Fruit fly (Drosophila melanogaster) whole organism, embryonic: Measurements from ENCODE around the gene Hs2st.

Experiments
- Asciz ChIP-seq: fragments of 200-800 bp; sonication (Bioruptor generic); optimal IDR thresholded peaks from 2 replicates; lab custom pipeline; 2017; ENCODE audit warnings: missing biosample characterization, mild to moderate bottlenecking, missing genetic modification characterization, missing genetic modification reagents
- B-H2 ChIP-seq: fragments of 200-800 bp; sonication (Bioruptor generic); optimal IDR thresholded peaks from 2 replicates; lab custom pipeline; 2018; ENCODE audit warnings: missing biosample characterization, mild to moderate bottlenecking, missing genetic modification characterization
- C15 ChIP-seq: fragments of 200-800 bp; sonication (Bioruptor generic); IDR thresholded peaks from 3 replicates; pipeline ENCODE4 v1.3.6; 2022; ENCODE audit warnings: missing biosample characterization, missing genetic modification characterization
- CG11093 ChIP-seq: fragments of 200-800 bp; sonication (Bioruptor generic); IDR thresholded peaks from 3 replicates; pipeline ENCODE4 v1.3.6; 2022; ENCODE audit warnings: missing biosample characterization, missing genetic modification characterization
- CG11398 ChIP-seq: fragments of 200-800 bp; sonication (Bioruptor generic); optimal IDR thresholded peaks from 2 replicates; lab custom pipeline; 2016; ENCODE audit warnings: missing biosample characterization, missing genetic modification characterization
- CG11695 ChIP-seq: fragments of 200-800 bp; sonication (Bioruptor generic); IDR thresholded peaks from 3 replicates; pipeline ENCODE4 v1.3.6; 2022; ENCODE audit warnings: missing biosample characterization, missing genetic modification characterization
- CG12391 ChIP-seq: fragments of 200-800 bp; sonication (Bioruptor generic); optimal IDR thresholded peaks from 3 replicates; lab custom pipeline; 2018; ENCODE audit warnings: missing biosample characterization, mild to moderate bottlenecking, missing genetic modification characterization, moderate library complexity
- CG13296 ChIP-seq: fragments of 200-800 bp; sonication (Bioruptor generic); optimal IDR thresholded peaks from 3 replicates; lab custom pipeline; 2018; ENCODE audit warnings: missing biosample characterization, mild to moderate bottlenecking, missing genetic modification characterization
- CG13624 ChIP-seq: fragments of 200-800 bp; sonication (Bioruptor generic); optimal IDR thresholded peaks from 2 replicates; lab custom pipeline; 2016; ENCODE audit warnings: missing biosample characterization, missing genetic modification characterization
- CG13775 ChIP-seq: fragments of 200-800 bp; sonication (Bioruptor generic); optimal IDR thresholded peaks from 3 replicates; lab custom pipeline; 2017; ENCODE audit warnings: missing biosample characterization, mild to moderate bottlenecking, missing genetic modification characterization
- CG18764 ChIP-seq: fragments of 200-800 bp; sonication (Bioruptor generic); optimal IDR thresholded peaks from 3 replicates; lab custom pipeline; 2016; ENCODE audit warnings: missing biosample characterization, missing genetic modification characterization
- CG6272 ChIP-seq: fragments of 200-800 bp; sonication (Bioruptor generic); IDR thresholded peaks from 2 replicates; pipeline ENCODE4 v1.3.6; 2022; ENCODE audit warnings: missing biosample characterization, missing genetic modification characterization
- CG6765 ChIP-seq: fragments of 200-800 bp; sonication (Bioruptor generic); optimal IDR thresholded peaks from 3 replicates; lab custom pipeline; 2017; ENCODE audit warnings: missing biosample characterization, mild to moderate bottlenecking, missing genetic modification characterization
- CG6791 ChIP-seq: fragments of 200-800 bp; sonication (Bioruptor generic); IDR thresholded peaks from 3 replicates; pipeline ENCODE4 v1.3.6; 2022; ENCODE audit warnings: missing biosample characterization, missing genetic modification characterization; ENCODE audit not compliant: partially characterized antibody
- CG8281 ChIP-seq: fragments of 200-800 bp; sonication (Bioruptor generic); optimal IDR thresholded peaks from 2 replicates; lab custom pipeline; 2018; ENCODE audit warnings: missing biosample characterization, mild to moderate bottlenecking, missing genetic modification characterization, moderate library complexity
- CG9215 ChIP-seq: fragments of 200-800 bp; sonication (Bioruptor generic); IDR thresholded peaks from 2 replicates; pipeline ENCODE4 v1.3.6; 2022; ENCODE audit warnings: missing biosample characterization, missing genetic modification characterization
- Dek ChIP-seq: fragments of 200-800 bp; sonication (Bioruptor generic); optimal IDR thresholded peaks from 3 replicates; lab custom pipeline; 2019; ENCODE audit warnings: missing biosample characterization, mild to moderate bottlenecking, missing genetic modification characterization, moderate library complexity
- Dip3 ChIP-seq: fragments of 200-800 bp; sonication (Bioruptor generic); optimal IDR thresholded peaks from 3 replicates; lab custom pipeline; 2016; ENCODE audit warnings: missing biosample characterization, missing genetic modification characterization
- Dref ChIP-seq: fragments of 200-800 bp; sonication (Bioruptor generic); IDR thresholded peaks from 2 replicates; pipeline ENCODE4 v1.3.6; 2022; ENCODE audit warnings: missing biosample characterization, missing genetic modification characterization
- Drgx ChIP-seq: fragments of 200-800 bp; sonication (Bioruptor generic); IDR thresholded peaks from 2 replicates; pipeline ENCODE4 v1.3.6; 2022; ENCODE audit warnings: missing biosample characterization, missing genetic modification characterization
- Ets65A ChIP-seq: fragments of 200-800 bp; sonication (Bioruptor generic); peaks from one replicate; lab custom pipeline; 2016; ENCODE audit warnings: missing biosample characterization, missing genetic modification characterization
- H15 ChIP-seq: fragments of 200-800 bp; sonication (Bioruptor generic); IDR thresholded peaks from 3 replicates; pipeline ENCODE4 v1.3.6; 2022; ENCODE audit warnings: missing biosample characterization, missing genetic modification characterization
- HLH54F ChIP-seq: fragments of 200-800 bp; sonication (Bioruptor generic); optimal IDR thresholded peaks from 3 replicates; lab custom pipeline; 2016; ENCODE audit warnings: missing biosample characterization, missing genetic modification characterization
- Mad ChIP-seq: fragments of 200-800 bp; sonication (Bioruptor generic); optimal IDR thresholded peaks from 2 replicates; lab custom pipeline; 2016; ENCODE audit warnings: missing biosample characterization, missing genetic modification characterization
- Mrtf ChIP-seq: fragments of 200-800 bp; sonication (Bioruptor generic); IDR thresholded peaks from 3 replicates; pipeline ENCODE4 v1.3.6; 2022; ENCODE audit warnings: missing biosample characterization, missing genetic modification characterization
- Myb ChIP-seq: fragments of 200-800 bp; sonication (Bioruptor generic); optimal IDR thresholded peaks from 2 replicates; lab custom pipeline; 2016; ENCODE audit warnings: missing biosample characterization, missing genetic modification characterization
- Neu2 ChIP-seq: fragments of 200-800 bp; sonication (Bioruptor generic); optimal IDR thresholded peaks from 3 replicates; lab custom pipeline; 2016; ENCODE audit warnings: missing biosample characterization, missing genetic modification characterization, borderline replicate concordance
- Sox102F ChIP-seq: fragments of 200-800 bp; sonication (Bioruptor generic); optimal IDR thresholded peaks from 2 replicates; lab custom pipeline; 2018; ENCODE audit warnings: missing biosample characterization, mild to moderate bottlenecking, missing genetic modification characterization, moderate library complexity
- ash1 ChIP-seq: fragments of 200-800 bp; sonication (Bioruptor generic); optimal IDR thresholded peaks from 2 replicates; lab custom pipeline; 2018; ENCODE audit warnings: missing biosample characterization, mild to moderate bottlenecking, missing genetic modification characterization
- cad ChIP-seq: fragments of >200 bp; optimal IDR thresholded peaks from 2 replicates; lab custom pipeline; 2017; ENCODE audit warnings: missing biosample characterization, missing genetic modification characterization
- chif ChIP-seq, 2 experiments: fragments of 200-800 bp; sonication (Bioruptor generic); optimal IDR thresholded peaks; 3 replicates each; lab custom pipeline; 2016; ENCODE audit warnings: missing biosample characterization in 2 of 2, missing genetic modification characterization in 2 of 2
- chinmo ChIP-seq: fragments of 200-800 bp; sonication (Bioruptor generic); IDR thresholded peaks from 4 replicates; pipeline ENCODE4 v1.3.6; 2022; ENCODE audit warnings: missing biosample characterization, missing genetic modification characterization; ENCODE audit not compliant: partially characterized antibody
- dmrt99B ChIP-seq: fragments of 200-800 bp; sonication (Bioruptor generic); optimal IDR thresholded peaks from 2 replicates; lab custom pipeline; 2018; ENCODE audit warnings: missing biosample characterization, mild to moderate bottlenecking, missing genetic modification characterization, moderate library complexity
- exex ChIP-seq: fragments of 200-800 bp; sonication (Bioruptor generic); optimal IDR thresholded peaks from 4 replicates; lab custom pipeline; 2018; ENCODE audit warnings: missing biosample characterization, mild to moderate bottlenecking, missing genetic modification characterization, moderate library complexity
- ind ChIP-seq: fragments of 200-800 bp; sonication (Bioruptor generic); optimal IDR thresholded peaks from 3 replicates; lab custom pipeline; 2016; ENCODE audit warnings: missing biosample characterization, missing genetic modification characterization
- jumu ChIP-seq: fragments of 200-800 bp; sonication (Bioruptor generic); optimal IDR thresholded peaks from 3 replicates; lab custom pipeline; 2016; ENCODE audit warnings: missing biosample characterization, missing genetic modification characterization
- knrl ChIP-seq: fragments of 200-800 bp; sonication (Bioruptor generic); IDR thresholded peaks from 3 replicates; pipeline ENCODE4 v1.3.6; 2022; ENCODE audit warnings: missing biosample characterization, missing genetic modification characterization; ENCODE audit not compliant: partially characterized antibody
- mam ChIP-seq: fragments of 200-800 bp; sonication (Bioruptor generic); optimal IDR thresholded peaks from 3 replicates; lab custom pipeline; 2016; ENCODE audit warnings: missing biosample characterization, missing genetic modification characterization
- mld ChIP-seq: fragments of 200-800 bp; sonication (Bioruptor generic); IDR thresholded peaks from 3 replicates; pipeline ENCODE4 v1.3.6; 2022; ENCODE audit warnings: missing biosample characterization, missing genetic modification characterization; ENCODE audit not compliant: partially characterized antibody
- org-1 ChIP-seq: fragments of 200-800 bp; sonication (Bioruptor generic); optimal IDR thresholded peaks from 2 replicates; lab custom pipeline; 2017; ENCODE audit warnings: missing biosample characterization, missing genetic modification characterization
- otp ChIP-seq: fragments of 200-800 bp; sonication (Bioruptor generic); IDR thresholded peaks from 3 replicates; pipeline ENCODE4, ENCODE4 v1.3.6; 2022; ENCODE audit warnings: missing biosample characterization, missing genetic modification characterization
- prd ChIP-seq, 3 experiments: fragments of >200 bp in 2 of 3; fragments of 200-800 bp in 1 of 3; sonication (Bioruptor generic) in 1 of 3; optimal IDR thresholded peaks in 2 of 3; IDR thresholded peaks in 1 of 3; 2 replicates in 2 of 3; 3 replicates in 1 of 3; pipeline versions ENCODE4 v1.3.6 to Lab custom; 2017 to 2022; ENCODE audit warnings: missing biosample characterization in 1 of 3, missing genetic modification characterization in 1 of 3
- pum ChIP-seq: fragments of 200-800 bp; sonication (Bioruptor generic); optimal IDR thresholded peaks from 2 replicates; lab custom pipeline; 2016; ENCODE audit warnings: missing biosample characterization, missing genetic modification characterization
- sens ChIP-seq: fragments of 200-800 bp; sonication (Bioruptor generic); peaks from one replicate; lab custom pipeline; 2016; ENCODE audit warnings: missing biosample characterization, missing genetic modification characterization
- sisA ChIP-seq: fragments of 200-800 bp; sonication (Bioruptor generic); IDR thresholded peaks from 2 replicates; pipeline ENCODE4 v1.3.6; 2022; ENCODE audit warnings: missing biosample characterization, missing genetic modification characterization
- slbo ChIP-seq: fragments of 200-800 bp; sonication (Bioruptor generic); IDR thresholded peaks from 2 replicates; pipeline ENCODE4 v1.3.6; 2022; ENCODE audit warnings: missing biosample characterization, missing genetic modification characterization
- stwl ChIP-seq: fragments of 200-800 bp; sonication (Bioruptor generic); optimal IDR thresholded peaks from 3 replicates; lab custom pipeline; 2018; ENCODE audit warnings: missing biosample characterization, mild to moderate bottlenecking, missing genetic modification characterization, moderate library complexity
- trh ChIP-seq: fragments of 200-800 bp; sonication (Bioruptor generic); optimal IDR thresholded peaks from 2 replicates; lab custom pipeline; 2016; ENCODE audit warnings: missing biosample characterization, missing genetic modification characterization
- ttk ChIP-seq: fragments of 200-800 bp; sonication (Bioruptor generic); IDR thresholded peaks from 2 replicates; pipeline ENCODE4 v2.1.2; 2022; ENCODE audit warnings: missing biosample characterization, missing genetic modification characterization
- usp ChIP-seq: fragments of >200 bp; optimal IDR thresholded peaks from 2 replicates; lab custom pipeline; 2017; ENCODE audit warnings: missing biosample characterization, missing genetic modification characterization

The Hs2st gene

DNA sequence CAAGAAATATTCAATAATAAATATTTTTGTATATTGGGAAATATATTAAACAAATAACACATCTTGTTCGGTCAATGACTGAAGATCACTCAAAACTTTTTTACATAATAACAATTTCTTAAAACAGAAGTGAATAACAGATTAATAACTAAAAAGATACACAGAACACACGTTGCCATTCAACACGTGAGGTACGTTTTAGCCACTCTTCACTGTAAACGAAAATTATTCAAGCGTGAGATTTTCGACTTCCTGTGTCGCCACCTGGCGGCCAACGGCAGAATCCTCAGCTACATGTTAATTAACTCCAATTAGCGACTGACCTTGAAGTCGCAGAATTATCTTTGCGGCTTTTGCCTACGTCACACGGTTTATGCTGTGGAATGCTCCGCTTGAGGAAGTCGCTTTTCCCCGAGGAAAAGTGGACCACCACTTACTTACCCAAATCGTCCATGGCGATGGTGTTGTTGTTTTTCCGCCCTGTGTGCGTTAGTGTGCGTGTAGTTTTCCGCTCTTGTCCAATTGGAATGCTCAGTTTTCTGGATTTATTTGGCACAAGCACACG is 18.7 kb downstream of the Hs2st start (continued):
- TF ChIP-seq CG12391 (tag; lab: Kevin White, UChicago) (peak; percentile 74), dmrt99B (tag; lab: Kevin White, UChicago) (peak; percentile 78), CG6272 (GFP tag; lab: Robert Waterston, UW) (peak; percentile 24; the same call in 1 of the 2 replicates), Asciz (peak; percentile 32), cad (no peak), B-H2 (GFP tag; lab: Kevin White, UChicago) (no peak), jumu (GFP tag; lab: Kevin White, UChicago) (peak; percentile 13), H15 (GFP tag; lab: Robert Waterston, UW) (peak; percentile 38; the same call in 1 of the 3 replicates), CG11398 (GFP tag; lab: Kevin White, UChicago) (no peak), CG8281 (tag; lab: Kevin White, UChicago) (peak; percentile 26), org-1 (GFP tag; lab: Kevin White, UChicago) (peak; percentile 66), Neu2 (GFP tag; lab: Kevin White, UChicago) (no peak), CG11695 (GFP tag; lab: Robert Waterston, UW) (peak; percentile 54; the same call in 1 of the 3 replicates), mam (GFP tag; lab: Kevin White, UChicago) (peak; percentile 59), otp (peak; percentile 94), HLH54F (peak; percentile 13), stwl (tag; lab: Kevin White, UChicago) (peak; percentile 15), Myb (no peak), slbo (GFP tag; lab: Robert Waterston, UW) (peak; percentile 85), sisA (GFP tag; lab: Robert Waterston, UW) (peak; percentile 68), Drgx (GFP tag; lab: Robert Waterston, UW) (no peak), CG13624 (GFP tag; lab: Kevin White, UChicago) (peak; percentile 64), Sox102F (GFP tag; lab: Kevin White, UChicago) (peak; percentile 76), pum (GFP tag; lab: Kevin White, UChicago) (peak; percentile 58), C15 (GFP tag; lab: Robert Waterston, UW) (no peak), usp (GFP tag; lab: Kevin White, UChicago) (no peak), sens (GFP tag; lab: Kevin White, UChicago) (peak; percentile 91), CG6791 (peak; percentile 19; the same call in 1 of the 3 replicates), CG6765 (GFP tag; lab: Kevin White, UChicago) (peak; percentile 44), ind (GFP tag; lab: Kevin White, UChicago) (peak; percentile 76), chif (GFP tag; optimal IDR thresholded peaks at IDR 0.05; lab: Kevin White, UChicago) (peak in 1 of 2 experiments; percentile 58), CG9215 (GFP tag; lab: Robert Waterston, UW) (peak; percentile 54; the same call in 1 of the 2 replicates), CG13775 (GFP tag; lab: Kevin White, UChicago) (peak; percentile 66), knrl (GFP tag; lab: Robert Waterston, UW) (no peak), CG18764 (GFP tag; lab: Kevin White, UChicago) (peak; percentile 49), Dref (GFP tag; lab: Robert Waterston, UW) (no peak), mld (no peak), ash1 (GFP tag; lab: Kevin White, UChicago) (no peak), prd (optimal IDR thresholded peaks at IDR 0.05; lab: Kevin White, UChicago) (no peak), prd (GFP tag; IDR thresholded peaks at IDR 0.05; lab: Robert Waterston, UW) (peak; percentile 77), exex (tag; lab: Kevin White, UChicago) (peak; percentile 68), Ets65A (GFP tag; lab: Kevin White, UChicago) (peak; percentile 65), Dip3 (GFP tag; lab: Kevin White, UChicago) (peak; percentile 45), Mad (GFP tag; lab: Kevin White, UChicago) (peak; percentile 28), chinmo (GFP tag; lab: Robert Waterston, UW) (no peak), CG11093 (GFP tag; lab: Robert Waterston, UW) (0 out of 3 replicates have a peak, but pooled peaks have one; percentile 27), trh (GFP tag; lab: Kevin White, UChicago) (peak; percentile 13), Dek (tag; lab: Kevin White, UChicago) (peak; percentile 62), CG13296 (GFP tag; lab: Kevin White, UChicago) (peak; percentile 58), ttk (GFP tag; lab: Robert Waterston, UW) (peak; percentile 38; the same call in 1 of the 2 replicates), Mrtf (0 out of 3 replicates have a peak, but pooled peaks have one; percentile 32)
